Fruit fly (Drosophila melanogaster): ENCODE results near the gene Inx2.

Gene Inx2

DNA sequence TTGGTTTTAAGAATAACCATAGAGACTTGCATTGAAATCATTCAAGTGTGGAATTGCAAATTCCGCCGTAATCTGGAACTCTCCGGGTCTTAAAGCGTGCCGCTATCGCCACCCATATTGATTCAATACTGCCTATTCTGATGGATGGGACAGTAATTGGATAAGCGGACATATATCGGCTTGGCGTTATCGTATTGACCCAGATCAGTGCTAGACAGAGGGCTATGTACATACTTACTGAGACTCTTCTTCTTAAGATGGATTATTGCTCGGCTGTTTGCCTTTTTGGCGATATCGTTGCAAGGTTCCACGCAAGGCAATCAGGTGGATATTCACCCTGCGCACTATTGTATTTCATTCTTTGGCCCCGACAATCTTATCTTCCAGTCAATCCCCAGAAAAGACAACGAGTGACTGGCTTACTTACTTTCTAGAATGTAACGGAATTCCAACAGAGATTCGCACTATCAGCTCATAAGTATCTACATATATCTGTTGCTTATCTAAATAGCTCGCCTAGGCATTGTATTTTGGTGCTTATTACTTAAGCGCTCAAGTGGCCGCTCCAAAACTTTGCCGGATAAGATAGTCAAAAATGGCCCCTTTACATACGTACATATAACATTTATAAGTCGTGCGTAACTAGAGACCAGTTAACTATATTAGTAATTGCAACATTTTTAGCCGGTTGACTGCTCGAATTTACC lies 3.8 kb upstream of the Inx2 start (continued):
- TF ChIP-seq Nf-YC (tag; optimal IDR thresholded peaks at IDR 0.05) (no peak), Side (GFP tag; optimal IDR thresholded peaks at IDR 0.05) (no peak), Fer1 (GFP tag; optimal IDR thresholded peaks at IDR 0.05) (no peak), CG3407 (GFP tag; optimal IDR thresholded peaks at IDR 0.05) (peak; percentile 19), Dip2 (GFP tag; IDR thresholded peaks at IDR 0.05) (no peak), az2 (GFP tag; optimal IDR thresholded peaks at IDR 0.05) (no peak), Elba2 (GFP tag; optimal IDR thresholded peaks at IDR 0.05) (no peak), klu (GFP tag; IDR thresholded peaks at IDR 0.05) (no peak), CG6765 (GFP tag; optimal IDR thresholded peaks at IDR 0.05) (no peak), tx (GFP tag; optimal IDR thresholded peaks at IDR 0.05) (no peak), CG8281 (tag; optimal IDR thresholded peaks at IDR 0.05) (no peak), odd (GFP tag; optimal IDR thresholded peaks at IDR 0.05) (peak; percentile 40), run (tag; optimal IDR thresholded peaks at IDR 0.05) (no peak), CG8388 (GFP tag; optimal IDR thresholded peaks at IDR 0.05) (no peak), sens (GFP tag) (peak; percentile 60), CG12744 (GFP tag; optimal IDR thresholded peaks at IDR 0.05) (no peak), CG1832 (GFP tag; optimal IDR thresholded peaks at IDR 0.05) (no peak), fd102C (GFP tag; optimal IDR thresholded peaks at IDR 0.05) (peak; percentile 21), CG14860 (GFP tag; IDR thresholded peaks at IDR 0.05; ENCODE audit: partially characterized antibody) (no peak), CG42726 (GFP tag; IDR thresholded peaks at IDR 0.05; ENCODE audit: partially characterized antibody) (no peak), Doc2 (GFP tag; IDR thresholded peaks at IDR 0.05) (no peak), CG17328 (GFP tag; IDR thresholded peaks at IDR 0.05) (no peak), ATbp (GFP tag; optimal IDR thresholded peaks at IDR 0.05) (peak; percentile 29), dysf (GFP tag; IDR thresholded peaks at IDR 0.05) (no peak), CG13624 (GFP tag; optimal IDR thresholded peaks at IDR 0.05) (no peak), CG14710 (tag; optimal IDR thresholded peaks at IDR 0.05) (no peak), luna (GFP tag; optimal IDR thresholded peaks at IDR 0.05) (no peak), Hsf (GFP tag; optimal IDR thresholded peaks at IDR 0.05) (no peak), CG17802 (tag; optimal IDR thresholded peaks at IDR 0.05) (no peak), Awh (GFP tag; IDR thresholded peaks at IDR 0.05) (no peak), CG33213 (GFP tag; optimal IDR thresholded peaks at IDR 0.05) (no peak), Pdp1 (GFP tag; optimal IDR thresholded peaks at IDR 0.05) (peak in 1 of 2 experiments; percentile 22), CG15601 (tag; optimal IDR thresholded peaks at IDR 0.05) (peak; percentile 42), TFAM (GFP tag; optimal IDR thresholded peaks at IDR 0.05) (no peak), cato (GFP tag; optimal IDR thresholded peaks at IDR 0.05; ENCODE audit: borderline replicate concordance) (no peak), stc (GFP tag; IDR thresholded peaks at IDR 0.05) (no peak), Tbp (GFP tag; optimal IDR thresholded peaks at IDR 0.05) (no peak), CG10959 (GFP tag; IDR thresholded peaks at IDR 0.05) (no peak), ci (GFP tag; IDR thresholded peaks at IDR 0.05) (0 out of 3 replicates have a peak, but pooled peaks have one; percentile 22), nom (GFP tag; optimal IDR thresholded peaks at IDR 0.05) (peak; percentile 77), zfh2 (GFP tag; optimal IDR thresholded peaks at IDR 0.05) (no peak), slou (GFP tag; optimal IDR thresholded peaks at IDR 0.05) (no peak), H15 (GFP tag; IDR thresholded peaks at IDR 0.05) (no peak), CG17568 (GFP tag; optimal IDR thresholded peaks at IDR 0.05) (no peak), zen2 (GFP tag; IDR thresholded peaks at IDR 0.05; ENCODE audit: partially characterized antibody) (no peak), CG13775 (GFP tag; optimal IDR thresholded peaks at IDR 0.05) (no peak), CG34224 (GFP tag; IDR thresholded peaks at IDR 0.05; ENCODE audit: partially characterized antibody) (no peak), sr (GFP tag; IDR thresholded peaks at IDR 0.05) (no peak), CG18619 (GFP tag; optimal IDR thresholded peaks at IDR 0.05) (peak; percentile 15), Dp (GFP tag; optimal IDR thresholded peaks at IDR 0.05) (no peak)
